Worm (Caenorhabditis elegans): Measurements from ENCODE around the gene C07G3.8.
"Not testable (repeated sequence)": the region's sequence is repeated elsewhere in the genome, so short reads cannot be mapped to it uniquely, and the experiment has no call there.

DNA sequence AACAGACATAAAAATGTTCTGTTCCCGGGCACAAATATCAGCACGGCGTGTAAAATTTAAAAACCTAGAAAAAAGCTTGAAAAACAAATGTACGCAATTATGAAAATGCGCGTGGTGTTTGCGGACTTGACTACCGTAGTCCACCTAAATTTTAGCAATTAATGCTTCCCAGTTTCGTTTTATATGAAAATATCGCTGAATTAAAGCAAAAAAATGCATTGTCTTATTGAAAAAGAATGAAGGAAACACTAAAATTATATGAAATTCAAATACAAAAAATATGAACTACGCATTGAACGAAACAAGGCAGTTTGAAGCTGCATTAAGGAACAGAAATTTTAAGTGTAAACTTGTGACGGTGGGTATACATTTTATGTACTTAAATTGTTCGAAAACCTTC is 4.3 kb upstream of the C07G3.8 start, which contains the start of gene ugt-64:
- TF ChIP-seq nhr-12 (tag; optimal IDR thresholded peaks at IDR 0.05); dpl-1 (GFP tag; optimal IDR thresholded peaks at IDR 0.05); nhr-11 (tag; optimal IDR thresholded peaks at IDR 0.05); C16A3.4 (tag; optimal IDR thresholded peaks at IDR 0.05); isw-1 (GFP tag; IDR thresholded peaks at IDR 0.05); ama-1 (optimal IDR thresholded peaks at IDR 0.05): not testable (repeated sequence)

Data from whole organism, L1 larva.